Worm (Caenorhabditis elegans) whole organism, late embryonic: Measurements from ENCODE around the gene srh-7.
A peak's percentile ranks its signal among the peaks of the same experiment; 100 is the strongest.

ENCODE experiments used
- C08G9.2 ChIP-seq: sonication (generic microtip); optimal IDR thresholded peaks from 2 replicates; lab custom pipeline; 2016; ENCODE audit warnings: mild to moderate bottlenecking, missing genetic modification characterization, moderate library complexity, missing compliant biosample characterization
- F13H6.1 ChIP-seq: sonication (generic microtip); optimal IDR thresholded peaks from 2 replicates; lab custom pipeline; 2016; ENCODE audit warnings: missing genetic modification characterization, missing compliant biosample characterization
- K09A11.1 ChIP-seq: sonication (generic microtip); optimal IDR thresholded peaks from 2 replicates; lab custom pipeline; 2017; ENCODE audit warnings: antibody characterized with exemption, mild to moderate bottlenecking, missing genetic modification characterization, missing compliant biosample characterization; ENCODE audit not compliant: insufficient read depth
- ceh-14 ChIP-seq: sonication (generic microtip); optimal IDR thresholded peaks from 2 replicates; lab custom pipeline; 2016; ENCODE audit warnings: missing genotype, missing genetic modification characterization, missing compliant biosample characterization
- ceh-18 ChIP-seq: sonication (generic microtip); optimal IDR thresholded peaks from 2 replicates; lab custom pipeline; 2016; ENCODE audit warnings: missing genetic modification characterization, missing compliant biosample characterization
- ceh-19 ChIP-seq: fragments of 200-800 bp; sonication (Bioruptor generic); optimal IDR thresholded peaks from 2 replicates; lab custom pipeline; 2018; ENCODE audit warnings: mild to moderate bottlenecking, missing genetic modification characterization, missing compliant biosample characterization
- ceh-30 ChIP-seq: fragments of 150-350 bp; optimal IDR thresholded peaks from 2 replicates; lab custom pipeline; 2014; ENCODE audit warnings: missing biosample characterization, missing genetic modification characterization
- ceh-31 ChIP-seq: sonication (generic microtip); optimal IDR thresholded peaks from 2 replicates; lab custom pipeline; 2016; ENCODE audit warnings: missing genetic modification characterization, missing compliant biosample characterization
- ceh-34 ChIP-seq: sonication (generic microtip); optimal IDR thresholded peaks from 2 replicates; lab custom pipeline; 2016; ENCODE audit warnings: mild to moderate bottlenecking, missing genetic modification characterization, missing compliant biosample characterization
- ceh-45 ChIP-seq: fragments of 200-800 bp; sonication (Bioruptor generic); IDR thresholded peaks from 2 replicates; pipeline ENCODE4 v1.3.6; 2022; ENCODE audit warnings: missing genetic modification reagents, missing genetic modification characterization, missing compliant biosample characterization
- ceh-6 ChIP-seq: fragments of 200-800 bp; sonication (Bioruptor generic); optimal IDR thresholded peaks from 2 replicates; lab custom pipeline; 2018; ENCODE audit warnings: mild to moderate bottlenecking, missing genetic modification characterization, missing compliant biosample characterization
- dmd-4 ChIP-seq: sonication (generic microtip); optimal IDR thresholded peaks from 2 replicates; lab custom pipeline; 2016; ENCODE audit warnings: borderline replicate concordance, missing genetic modification characterization, missing compliant biosample characterization
- dve-1 ChIP-seq: sonication (generic microtip); optimal IDR thresholded peaks from 2 replicates; lab custom pipeline; 2017; ENCODE audit warnings: antibody characterized with exemption, mild to moderate bottlenecking, missing genetic modification characterization, missing compliant biosample characterization
- elt-2 ChIP-seq: sonication (generic microtip); optimal IDR thresholded peaks from 2 replicates; lab custom pipeline; 2016; ENCODE audit warnings: missing genetic modification reagents, missing genetic modification characterization, missing compliant biosample characterization
- eyg-1 ChIP-seq: sonication (generic microtip); optimal IDR thresholded peaks from 2 replicates; lab custom pipeline; 2016; ENCODE audit warnings: missing genotype, missing genetic modification characterization, missing compliant biosample characterization
- fkh-10 ChIP-seq: fragments of 150-350 bp; optimal IDR thresholded peaks from 2 replicates; lab custom pipeline; 2014; ENCODE audit warnings: missing biosample characterization, missing genetic modification reagents, missing genetic modification characterization
- fkh-6 ChIP-seq: sonication (generic microtip); optimal IDR thresholded peaks from 2 replicates; lab custom pipeline; 2016; ENCODE audit warnings: missing genetic modification characterization, missing compliant biosample characterization
- hlh-13 ChIP-seq: fragments of 200-800 bp; sonication (Bioruptor generic); optimal IDR thresholded peaks from 2 replicates; lab custom pipeline; 2018; ENCODE audit warnings: mild to moderate bottlenecking, missing genetic modification characterization, missing compliant biosample characterization
- hlh-15 ChIP-seq: sonication (generic microtip); optimal IDR thresholded peaks from 2 replicates; lab custom pipeline; 2016; ENCODE audit warnings: missing genetic modification characterization, missing compliant biosample characterization
- hlh-8 ChIP-seq: sonication (generic microtip); optimal IDR thresholded peaks from 2 replicates; lab custom pipeline; 2016; ENCODE audit warnings: missing genotype, missing genetic modification characterization, missing compliant biosample characterization
- lim-6 ChIP-seq: sonication (generic microtip); optimal IDR thresholded peaks from 2 replicates; lab custom pipeline; 2016; ENCODE audit warnings: missing genetic modification characterization, missing compliant biosample characterization
- madf-2 ChIP-seq: sonication (generic microtip); optimal IDR thresholded peaks from 2 replicates; lab custom pipeline; 2017; ENCODE audit warnings: missing genetic modification characterization, missing compliant biosample characterization
- npax-4 ChIP-seq: sonication (generic microtip); optimal IDR thresholded peaks from 2 replicates; lab custom pipeline; 2016; ENCODE audit warnings: missing genetic modification characterization, missing compliant biosample characterization
- odd-2 ChIP-seq: sonication (generic microtip); optimal IDR thresholded peaks from 2 replicates; lab custom pipeline; 2017; ENCODE audit warnings: antibody characterized with exemption, mild to moderate bottlenecking, missing genetic modification characterization, missing compliant biosample characterization
- pag-3 ChIP-seq: sonication (generic microtip); optimal IDR thresholded peaks from 2 replicates; lab custom pipeline; 2016; ENCODE audit warnings: missing compliant biosample characterization, missing genetic modification characterization, borderline replicate concordance
- pat-9 ChIP-seq: fragments of 200-800 bp; sonication (Bioruptor generic); optimal IDR thresholded peaks from 2 replicates; lab custom pipeline; 2018; ENCODE audit warnings: mild to moderate bottlenecking, missing genetic modification characterization, moderate library complexity, missing compliant biosample characterization
- pax-1 ChIP-seq: fragments of 150-350 bp; optimal IDR thresholded peaks from 2 replicates; lab custom pipeline; 2014; ENCODE audit warnings: missing biosample characterization, missing genetic modification characterization
- pqm-1 ChIP-seq: sonication (generic microtip); optimal IDR thresholded peaks from 2 replicates; lab custom pipeline; 2016; ENCODE audit warnings: missing genetic modification characterization, missing compliant biosample characterization
- ref-2 ChIP-seq: sonication (generic microtip); optimal IDR thresholded peaks from 2 replicates; lab custom pipeline; 2016; ENCODE audit warnings: missing genetic modification characterization, missing compliant biosample characterization
- sox-4 ChIP-seq: sonication (generic microtip); optimal IDR thresholded peaks from 2 replicates; lab custom pipeline; 2017; ENCODE audit warnings: mild to moderate bottlenecking, missing genetic modification characterization, inconsistent platforms, missing compliant biosample characterization
- tbx-2 ChIP-seq: sonication (generic microtip); optimal IDR thresholded peaks from 2 replicates; lab custom pipeline; 2016; ENCODE audit warnings: missing genetic modification characterization, missing compliant biosample characterization
- ttx-3 ChIP-seq: sonication (generic microtip); optimal IDR thresholded peaks from 2 replicates; lab custom pipeline; 2016; ENCODE audit warnings: missing genetic modification reagents, missing genetic modification characterization, missing compliant biosample characterization
- unc-3 ChIP-seq, 2 experiments: fragments of 200-800 bp in 1 of 2; sonication (Bioruptor generic) in 1 of 2; sonication (generic microtip) in 1 of 2; conservative IDR thresholded peaks in 1 of 2; optimal IDR thresholded peaks in 1 of 2; 2 replicates each; pipeline versions ENCODE4 v1.3.6 to Lab custom; 2016 to 2022; ENCODE audit warnings: missing compliant biosample characterization in 2 of 2, missing genetic modification characterization in 2 of 2, missing genetic modification reagents in 1 of 2

Gene srh-7

ce11 chrV:4007927-4008326 is at the start of gene srh-7:
Gene srh-7 (plus strand): TSS chrV:4008227.
- no peak for TF ChIP-seq ceh-18 (tag; lab: Kevin White, UChicago)
- no peak for TF ChIP-seq eyg-1 (tag; lab: Kevin White, UChicago)
- no peak for TF ChIP-seq npax-4
- TF ChIP-seq ceh-34 (tag; lab: Kevin White, UChicago) = no peak
- TF ChIP-seq fkh-6 (tag; lab: Kevin White, UChicago) = no peak
- TF ChIP-seq F13H6.1 (tag; lab: Kevin White, UChicago) = no peak

DNA sequence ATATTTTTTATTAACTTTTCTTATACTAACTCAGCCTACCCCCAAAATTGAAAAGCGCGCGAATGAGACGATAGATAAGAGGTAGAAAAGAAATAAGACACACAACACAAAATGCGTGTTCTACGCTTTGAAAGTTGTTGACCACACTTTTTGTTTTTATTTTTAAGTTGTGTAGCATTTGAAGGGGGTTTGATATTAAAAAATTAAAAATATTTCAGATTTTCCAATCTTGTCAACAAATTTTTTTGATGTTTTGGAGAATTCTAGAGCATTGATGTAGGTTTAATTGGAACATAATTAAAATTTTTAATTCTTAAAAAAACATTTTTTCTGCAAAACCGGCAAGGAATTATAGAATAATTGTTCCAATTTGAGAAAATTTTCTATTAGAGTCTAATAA is 46.8 kb upstream of the srh-7 start, which contains the start of gene cyp-34A6:
Gene cyp-34A6 (minus strand): TSS at position 101 of the 400 bp plus-strand sequence.
- TF ChIP-seq pqm-1 (tag; lab: Kevin White, UChicago) (no peak), dmd-4 (no peak), unc-3 (GFP tag; conservative IDR thresholded peaks at IDR 0.05; lab: Robert Waterston, UW) (no peak), unc-3 (tag; optimal IDR thresholded peaks at IDR 0.05; lab: Kevin White, UChicago) (no peak), hlh-13 (no peak), ceh-45 (GFP tag; lab: Robert Waterston, UW) (no peak), pat-9 (tag; lab: Kevin White, UChicago) (no peak)

ce11 chrV:3963715-3964114 is 44.3 kb upstream of the srh-7 start, which contains the start of gene cyp-34A7:
Gene cyp-34A7 (minus strand): TSS chrV:3963815.
- TF ChIP-seq C08G9.2 (tag; lab: Kevin White, UChicago) (no peak), K09A11.1 (tag; lab: Kevin White, UChicago) (no peak), ceh-18 (tag; lab: Kevin White, UChicago) (no peak), dve-1 (tag; lab: Kevin White, UChicago) (no peak)
- TF ChIP-seq, all 69 proteins: peak for 0

DNA sequence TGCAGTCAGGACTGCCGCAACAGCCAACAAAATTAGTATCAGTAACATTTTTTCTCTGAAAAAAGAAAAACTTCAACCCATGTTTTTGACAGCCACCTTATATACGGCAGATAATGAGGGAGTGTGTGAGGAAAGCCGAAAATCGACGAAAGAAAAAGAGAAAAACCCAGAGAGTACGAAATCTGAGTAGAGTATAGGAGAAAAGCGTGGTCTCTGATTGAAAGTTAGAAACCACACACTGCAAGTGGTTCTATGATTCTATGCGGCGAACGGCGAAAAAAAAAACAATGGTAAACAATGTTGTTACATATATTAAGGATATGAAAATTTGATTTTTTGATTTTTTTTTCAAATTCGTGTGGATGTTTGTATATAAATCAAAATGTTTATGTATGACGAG is 40.3 kb upstream of the srh-7 start, which contains the start of gene cyp-34A8:
Gene cyp-34A8 (minus strand): TSS at position 62 of the 400 bp plus-strand sequence.
- TF ChIP-seq tbx-2 (tag; lab: Kevin White, UChicago) (no peak), madf-2 (tag; lab: Kevin White, UChicago) (no peak), pqm-1 (tag; lab: Kevin White, UChicago) (no peak), npax-4 (no peak), pag-3 (tag; lab: Kevin White, UChicago) (no peak), fkh-10 (GFP tag; lab: Kevin White, UChicago) (no peak), hlh-15 (no peak), odd-2 (no peak), ref-2 (tag; lab: Kevin White, UChicago) (no peak), ceh-19 (GFP tag; lab: Kevin White, UChicago) (no peak), ceh-30 (no peak), ceh-14 (no peak), dmd-4 (no peak), sox-4 (no peak), dve-1 (tag; lab: Kevin White, UChicago) (no peak), ttx-3 (tag; lab: Kevin White, UChicago) (no peak)

ce11 chrV:3968929-3969328 is 39.1 kb upstream of the srh-7 start:
- TF ChIP-seq lim-6 (tag; lab: Kevin White, UChicago) (no peak), sox-4 (no peak), ceh-19 (GFP tag; lab: Kevin White, UChicago) (no peak)

DNA sequence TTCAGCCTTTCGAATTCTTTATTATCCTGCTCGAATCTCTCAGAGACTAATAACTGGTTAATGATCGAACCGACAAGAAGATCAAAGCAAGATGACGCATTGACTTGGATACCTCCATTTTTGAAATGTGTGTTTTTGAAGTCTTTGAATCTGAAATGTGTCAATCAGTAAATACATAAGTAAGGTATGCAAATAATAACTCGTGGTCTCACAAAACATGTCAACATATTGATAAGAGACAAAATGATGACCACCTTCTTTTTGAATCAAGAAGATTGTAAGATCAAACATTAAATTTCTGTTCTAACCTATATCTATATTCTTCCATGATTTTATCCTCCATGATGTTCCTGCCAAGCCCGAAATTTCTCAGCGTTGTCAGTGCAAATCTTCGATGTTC is 38.4 kb upstream of the srh-7 start:
- TF ChIP-seq hlh-15 (no peak), ceh-14 (no peak), sox-4 (no peak)

DNA sequence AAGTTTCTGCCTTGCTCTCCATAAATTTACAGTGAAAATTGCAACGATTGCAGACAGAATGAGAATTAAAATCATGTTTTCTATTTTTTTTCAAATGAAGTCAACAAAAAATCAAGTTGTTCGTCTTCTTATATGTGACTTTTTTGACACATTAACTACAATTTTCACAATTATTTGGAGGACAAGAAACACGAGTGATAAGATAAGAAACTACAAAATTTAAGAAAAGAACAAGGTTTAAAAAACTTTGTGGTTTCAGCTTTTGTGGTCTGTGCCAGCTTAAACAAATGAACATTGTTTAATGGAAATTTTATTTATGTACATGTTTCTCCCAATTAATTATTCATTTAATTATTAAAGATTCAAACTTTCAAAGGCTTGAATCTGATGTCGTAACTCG is 37.6 kb upstream of the srh-7 start, which contains the start of gene cyp-34A9:
Gene cyp-34A9 (minus strand): TSS at position 131 of the 400 bp plus-strand sequence.
- TF ChIP-seq sox-4 = no peak
- no peak for TF ChIP-seq ceh-34 (tag; lab: Kevin White, UChicago)
- TF ChIP-seq ceh-6 (GFP tag; lab: Kevin White, UChicago) = no peak
- TF ChIP-seq pax-1 (tag; lab: Kevin White, UChicago) = no peak
- TF ChIP-seq hlh-8 (tag; lab: Kevin White, UChicago) = no peak
- peak; percentile 2 for TF ChIP-seq elt-2 (tag; lab: Kevin White, UChicago)
- TF ChIP-seq ttx-3 (tag; lab: Kevin White, UChicago) = no peak
- no peak for TF ChIP-seq ceh-31 (tag; lab: Kevin White, UChicago)
